Fruit fly (Drosophila melanogaster) whole organism: Measurements from ENCODE around the gene TrxT.

Source experiments
- CG8478 ChIP-seq: fragments of >200 bp; optimal IDR thresholded peaks from 2 replicates; lab custom pipeline; 2018; ENCODE audit warnings: inconsistent platforms
- Dll ChIP-seq: fragments of >200 bp; optimal IDR thresholded peaks from 2 replicates; lab custom pipeline; 2017
- EcR ChIP-seq, 2 experiments: fragments of >200 bp; optimal IDR thresholded peaks; 2 replicates each; lab custom pipeline; 2017; ENCODE audit warnings: missing biosample characterization in 2 of 2, missing genetic modification characterization in 2 of 2, missing genetic modification reagents in 2 of 2
- pan ChIP-seq: fragments of >200 bp; optimal IDR thresholded peaks from 2 replicates; lab custom pipeline; 2017
- psq ChIP-seq: fragments of >200 bp; optimal IDR thresholded peaks from 2 replicates; lab custom pipeline; 2017
- usp ChIP-seq: fragments of >200 bp; optimal IDR thresholded peaks from 2 replicates; lab custom pipeline; 2017; ENCODE audit warnings: missing biosample characterization, missing genetic modification characterization, mixed read lengths

The TrxT gene

dm6 chrX:5311838-5312339, at the start of gene TrxT, which contains the start of gene dhd:
TrxT (minus strand) TSS chrX:5311888.
dhd (plus strand) TSS chrX:5312171.
- TF ChIP-seq CG8478 (lab: Kevin White, UChicago): no peak
- no peak for TF ChIP-seq psq (lab: Kevin White, UChicago)
- no peak for TF ChIP-seq pan (lab: Kevin White, UChicago)
- TF ChIP-seq usp: no peak
- no peak for TF ChIP-seq Dll (lab: Kevin White, UChicago)
- TF ChIP-seq EcR (GFP tag; optimal IDR thresholded peaks at IDR 0.05; lab: Kevin White, UChicago): no peak

dm6 chrX:5358813-5359212, 47.1 kb upstream of the TrxT start:
- TF ChIP-seq EcR (GFP tag; optimal IDR thresholded peaks at IDR 0.05; lab: Kevin White, UChicago) (no peak), Dll (lab: Kevin White, UChicago) (no peak), pan (lab: Kevin White, UChicago) (no peak), psq (lab: Kevin White, UChicago) (no peak), CG8478 (lab: Kevin White, UChicago) (no peak), usp (no peak)

dm6 chrX:5357035-5357434, 45.3 kb upstream of the TrxT start:
- TF ChIP-seq psq (lab: Kevin White, UChicago) (no peak), Dll (lab: Kevin White, UChicago) (no peak), pan (lab: Kevin White, UChicago) (no peak), CG8478 (lab: Kevin White, UChicago) (no peak), EcR (GFP tag; optimal IDR thresholded peaks at IDR 0.05; lab: Kevin White, UChicago) (no peak), usp (no peak)

- no peak for TF ChIP-seq CG8478 (lab: Kevin White, UChicago)
Observed at dm6 chrX:5349899-5350575, 38.3 kb upstream of the TrxT start.

dm6 chrX:5339970-5340369, 28.3 kb upstream of the TrxT start, which contains the start of gene SK:
SK (plus strand) TSS chrX:5340236.
- peak; percentile 12 for TF ChIP-seq Dll (lab: Kevin White, UChicago)
- TF ChIP-seq usp: no peak
- TF ChIP-seq EcR (GFP tag; optimal IDR thresholded peaks at IDR 0.05; lab: Kevin White, UChicago): no peak

dm6 chrX:5338435-5338834, 26.7 kb upstream of the TrxT start:
- TF ChIP-seq EcR (GFP tag; optimal IDR thresholded peaks at IDR 0.05; lab: Kevin White, UChicago): no peak
- no peak for TF ChIP-seq pan (lab: Kevin White, UChicago)
- TF ChIP-seq usp: no peak
- TF ChIP-seq psq (lab: Kevin White, UChicago): no peak
- no peak for TF ChIP-seq Dll (lab: Kevin White, UChicago)
- TF ChIP-seq CG8478 (lab: Kevin White, UChicago): no peak

dm6 chrX:5337316-5337715, 25.6 kb upstream of the TrxT start:
- TF ChIP-seq psq (lab: Kevin White, UChicago) (no peak), usp (no peak), pan (lab: Kevin White, UChicago) (no peak), Dll (lab: Kevin White, UChicago) (no peak), CG8478 (lab: Kevin White, UChicago) (no peak), EcR (GFP tag; optimal IDR thresholded peaks at IDR 0.05; lab: Kevin White, UChicago) (no peak)

- TF ChIP-seq usp (no peak), Dll (lab: Kevin White, UChicago) (no peak), EcR (GFP tag; optimal IDR thresholded peaks at IDR 0.05; lab: Kevin White, UChicago) (no peak), psq (lab: Kevin White, UChicago) (no peak), CG8478 (lab: Kevin White, UChicago) (no peak), pan (lab: Kevin White, UChicago) (no peak)
Observed at dm6 chrX:5336722-5337121, 25.0 kb upstream of the TrxT start.

dm6 chrX:5332259-5332862, 20.7 kb upstream of the TrxT start, which contains the start of gene CanB:
CanB (plus strand) TSS chrX:5332499.
- TF ChIP-seq Dll (lab: Kevin White, UChicago) (no peak), EcR (GFP tag; optimal IDR thresholded peaks at IDR 0.05; lab: Kevin White, UChicago) (no peak), CG8478 (lab: Kevin White, UChicago) (no peak), psq (lab: Kevin White, UChicago) (no peak), usp (no peak), pan (lab: Kevin White, UChicago) (no peak)

dm6 chrX:5329266-5329898, 17.7 kb upstream of the TrxT start, which contains the start of the genes CG3309 and XRCC1:
CG3309 (minus strand) TSS chrX:5329347.
XRCC1 (plus strand) TSS chrX:5329876.
- TF ChIP-seq CG8478 (lab: Kevin White, UChicago): no peak
- TF ChIP-seq Dll (lab: Kevin White, UChicago): no peak
- TF ChIP-seq pan (lab: Kevin White, UChicago): no peak
- no peak for TF ChIP-seq EcR (GFP tag; optimal IDR thresholded peaks at IDR 0.05; lab: Kevin White, UChicago)
- TF ChIP-seq usp: no peak
- no peak for TF ChIP-seq psq (lab: Kevin White, UChicago)

- TF ChIP-seq Dll (lab: Kevin White, UChicago): no peak
- TF ChIP-seq psq (lab: Kevin White, UChicago): no peak
- no peak for TF ChIP-seq EcR (GFP tag; optimal IDR thresholded peaks at IDR 0.05; lab: Kevin White, UChicago)
- TF ChIP-seq CG8478 (lab: Kevin White, UChicago): no peak
Observed at dm6 chrX:5323636-5324035, 11.9 kb upstream of the TrxT start, which contains the start of gene Mcm3. Mcm3 (plus strand) TSS chrX:5323855.
